Worm (Caenorhabditis elegans) whole organism, L1 larva: ENCODE measurements around the gene Y49F6B.14.

Source experiments
- C04F5.9 ChIP-seq: sonication (generic microtip); optimal IDR thresholded peaks from 2 replicates; lab custom pipeline; 2016; ENCODE audit warnings: missing genetic modification characterization, missing compliant biosample characterization
- C16A3.4 ChIP-seq: fragments of 150-350 bp; optimal IDR thresholded peaks from 2 replicates; lab custom pipeline; 2014; ENCODE audit warnings: missing biosample characterization, missing genetic modification characterization
- F16B12.6 ChIP-seq: fragments of 150-350 bp; optimal IDR thresholded peaks from 2 replicates; lab custom pipeline; 2014; ENCODE audit warnings: missing biosample characterization, missing genetic modification characterization
- Y116A8C.19 ChIP-seq: sonication (generic microtip); optimal IDR thresholded peaks from 2 replicates; lab custom pipeline; 2016; ENCODE audit warnings: missing compliant biosample characterization, missing genetic modification characterization, borderline replicate concordance
- aly-2 ChIP-seq: fragments of 150-350 bp; optimal IDR thresholded peaks from 2 replicates; lab custom pipeline; 2014; ENCODE audit warnings: missing biosample characterization, missing genetic modification characterization
- blmp-1 ChIP-seq: fragments of 150-350 bp; optimal IDR thresholded peaks from 2 replicates; lab custom pipeline; 2014; ENCODE audit warnings: missing biosample characterization, missing genetic modification characterization
- ceh-63 ChIP-seq: fragments of 200-800 bp; sonication (Bioruptor generic); optimal IDR thresholded peaks from 2 replicates; lab custom pipeline; 2018; ENCODE audit warnings: mild to moderate bottlenecking, missing genetic modification characterization, missing compliant biosample characterization
- ceh-8 ChIP-seq: fragments of 200-800 bp; sonication (Bioruptor generic); optimal IDR thresholded peaks from 2 replicates; lab custom pipeline; 2018; ENCODE audit warnings: mild to moderate bottlenecking, missing genetic modification characterization, moderate library complexity, missing compliant biosample characterization
- ceh-82 ChIP-seq, 3 experiments: fragments of 150-350 bp in 1 of 3; sonication (generic microtip) in 2 of 3; optimal IDR thresholded peaks; 2 replicates each; lab custom pipeline; 2014 to 2017; ENCODE audit warnings: missing biosample characterization in 3 of 3, missing genetic modification characterization in 3 of 3
- ceh-90 ChIP-seq: sonication (generic microtip); optimal IDR thresholded peaks from 2 replicates; lab custom pipeline; 2016; ENCODE audit warnings: missing genetic modification characterization, missing compliant biosample characterization
- ces-1 ChIP-seq: fragments of 150-350 bp; optimal IDR thresholded peaks from 2 replicates; lab custom pipeline; 2014; ENCODE audit warnings: missing biosample characterization, missing genetic modification reagents, missing genetic modification characterization
- efl-3 ChIP-seq: fragments of 200-800 bp; sonication (Bioruptor generic); optimal IDR thresholded peaks from 2 replicates; lab custom pipeline; 2018; ENCODE audit warnings: mild to moderate bottlenecking, missing genetic modification characterization, missing compliant biosample characterization
- egl-13 ChIP-seq: sonication (generic microtip); optimal IDR thresholded peaks from 2 replicates; lab custom pipeline; 2016; ENCODE audit warnings: missing genotype, missing genetic modification reagents, missing genetic modification characterization, missing compliant biosample characterization
- egl-27 ChIP-seq, 2 experiments: fragments of 150-350 bp in 1 of 2; sonication (generic microtip); optimal IDR thresholded peaks; 3 replicates each; lab custom pipeline; 2017 to 2018; ENCODE audit warnings: missing biosample characterization in 2 of 2, missing genetic modification characterization in 2 of 2, missing genetic modification reagents in 2 of 2
- elt-2 ChIP-seq: sonication (generic microtip); optimal IDR thresholded peaks from 2 replicates; lab custom pipeline; 2016; ENCODE audit warnings: missing genetic modification characterization, mild to moderate bottlenecking, inconsistent platforms, missing compliant biosample characterization, missing genetic modification reagents
- fkh-10 ChIP-seq: sonication (generic microtip); optimal IDR thresholded peaks from 2 replicates; lab custom pipeline; 2017; ENCODE audit warnings: missing biosample characterization, missing genetic modification reagents, missing genetic modification characterization
- fkh-4 ChIP-seq: sonication (generic microtip); optimal IDR thresholded peaks from 2 replicates; lab custom pipeline; 2016; ENCODE audit warnings: missing compliant biosample characterization, missing genetic modification characterization, borderline replicate concordance
- fkh-8 ChIP-seq: sonication (generic microtip); optimal IDR thresholded peaks from 2 replicates; lab custom pipeline; 2016; ENCODE audit warnings: mild to moderate bottlenecking, missing genetic modification characterization, missing compliant biosample characterization
- fos-1 ChIP-seq: fragments of 150-350 bp; optimal IDR thresholded peaks from 2 replicates; lab custom pipeline; 2014; ENCODE audit warnings: missing biosample characterization, missing genetic modification characterization
- grh-1 ChIP-seq: fragments of 200-800 bp; sonication (Bioruptor generic); IDR thresholded peaks from 2 replicates; pipeline ENCODE4 v1.3.6; 2022; ENCODE audit warnings: missing genetic modification reagents, missing genetic modification characterization, missing compliant biosample characterization
- hlh-4 ChIP-seq: sonication (generic microtip); optimal IDR thresholded peaks from 2 replicates; lab custom pipeline; 2016; ENCODE audit warnings: mild to moderate bottlenecking, missing genetic modification characterization, missing compliant biosample characterization
- hpl-2 ChIP-seq: fragments of 150-350 bp; optimal IDR thresholded peaks from 2 replicates; lab custom pipeline; 2014; ENCODE audit warnings: missing biosample characterization, missing genetic modification reagents, missing genetic modification characterization
- irx-1 ChIP-seq: sonication (generic microtip); optimal IDR thresholded peaks from 2 replicates; lab custom pipeline; 2016; ENCODE audit warnings: missing genetic modification characterization, missing compliant biosample characterization
- jun-1 ChIP-seq: fragments of 150-350 bp; optimal IDR thresholded peaks from 2 replicates; lab custom pipeline; 2014; ENCODE audit warnings: missing biosample characterization, missing genetic modification reagents, missing genetic modification characterization
- lin-13 ChIP-seq: fragments of 150-350 bp; optimal IDR thresholded peaks from 2 replicates; lab custom pipeline; 2014; ENCODE audit warnings: missing biosample characterization, missing genetic modification reagents, missing genetic modification characterization
- lin-15B ChIP-seq: fragments of 150-350 bp; sonication (generic microtip); optimal IDR thresholded peaks from 3 replicates; lab custom pipeline; 2014; ENCODE audit warnings: missing biosample characterization, missing genetic modification characterization
- lin-35 ChIP-seq, 2 experiments: fragments of 150-350 bp; optimal IDR thresholded peaks; 2 replicates each; lab custom pipeline; 2014; ENCODE audit warnings: missing biosample characterization in 2 of 2, missing genetic modification characterization in 2 of 2, missing genetic modification reagents in 2 of 2
- lin-39 ChIP-seq: fragments of 150-350 bp; optimal IDR thresholded peaks from 2 replicates; lab custom pipeline; 2014; ENCODE audit warnings: missing biosample characterization, missing genetic modification reagents, missing genetic modification characterization
- lsy-2 ChIP-seq, 2 experiments: fragments of 150-350 bp; optimal IDR thresholded peaks; 2 replicates each; lab custom pipeline; 2014; ENCODE audit warnings: missing biosample characterization in 2 of 2, missing genetic modification characterization in 2 of 2
- mdl-1 ChIP-seq, 2 experiments: fragments of 150-350 bp; optimal IDR thresholded peaks; 2 replicates each; lab custom pipeline; 2014 to 2017; ENCODE audit warnings: missing biosample characterization in 2 of 2, missing genetic modification characterization in 2 of 2, inconsistent platforms in 1 of 2
- mef-2 ChIP-seq: fragments of 150-350 bp; optimal IDR thresholded peaks from 2 replicates; lab custom pipeline; 2014; ENCODE audit warnings: missing biosample characterization, missing genetic modification characterization
- nhr-11 ChIP-seq: fragments of 150-350 bp; optimal IDR thresholded peaks from 2 replicates; lab custom pipeline; 2014; ENCODE audit warnings: missing biosample characterization, missing genetic modification characterization
- nhr-12 ChIP-seq: sonication (generic microtip); optimal IDR thresholded peaks from 2 replicates; lab custom pipeline; 2017; ENCODE audit warnings: missing biosample characterization, missing genetic modification characterization
- nhr-19 ChIP-seq: fragments of 200-800 bp; sonication (Bioruptor generic); conservative IDR thresholded peaks from 2 replicates; pipeline ENCODE4 v1.3.6; 2022; ENCODE audit warnings: missing genetic modification characterization, missing compliant biosample characterization
- nhr-20 ChIP-seq: sonication (generic microtip); optimal IDR thresholded peaks from 2 replicates; lab custom pipeline; 2016; ENCODE audit warnings: mild to moderate bottlenecking, missing genetic modification characterization, missing compliant biosample characterization
- nhr-237 ChIP-seq: fragments of 150-350 bp; optimal IDR thresholded peaks from 2 replicates; lab custom pipeline; 2014; ENCODE audit warnings: missing biosample characterization, missing genetic modification characterization
- nhr-28 ChIP-seq: fragments of 150-350 bp; optimal IDR thresholded peaks from 2 replicates; lab custom pipeline; 2014; ENCODE audit warnings: missing biosample characterization, missing genetic modification characterization
- nhr-47 ChIP-seq: sonication (generic microtip); optimal IDR thresholded peaks from 2 replicates; lab custom pipeline; 2016; ENCODE audit warnings: mild to moderate bottlenecking, missing genetic modification characterization, moderate library complexity, missing compliant biosample characterization
- nhr-71 ChIP-seq: sonication (generic microtip); optimal IDR thresholded peaks from 2 replicates; lab custom pipeline; 2016; ENCODE audit warnings: mild to moderate bottlenecking, missing genetic modification characterization, moderate library complexity, missing compliant biosample characterization
- nhr-84 ChIP-seq: sonication (generic microtip); optimal IDR thresholded peaks from 2 replicates; lab custom pipeline; 2017; ENCODE audit warnings: missing biosample characterization, missing genetic modification characterization
- nhr-90 ChIP-seq: sonication (generic microtip); optimal IDR thresholded peaks from 2 replicates; lab custom pipeline; 2016; ENCODE audit warnings: mild to moderate bottlenecking, missing genetic modification characterization, missing compliant biosample characterization; ENCODE audit not compliant: poor library complexity
- pqm-1 ChIP-seq: sonication (generic microtip); optimal IDR thresholded peaks from 3 replicates; lab custom pipeline; 2017; ENCODE audit warnings: missing biosample characterization, missing genetic modification characterization
- rnt-1 ChIP-seq: sonication (generic microtip); optimal IDR thresholded peaks from 2 replicates; lab custom pipeline; 2016; ENCODE audit warnings: mild to moderate bottlenecking, missing genetic modification characterization, moderate library complexity, missing compliant biosample characterization
- sptf-1 ChIP-seq: fragments of 150-350 bp; optimal IDR thresholded peaks from 2 replicates; lab custom pipeline; 2014; ENCODE audit warnings: missing biosample characterization, missing genetic modification characterization
- tbx-2 ChIP-seq: sonication (generic microtip); optimal IDR thresholded peaks from 2 replicates; lab custom pipeline; 2016; ENCODE audit warnings: missing genetic modification characterization, missing compliant biosample characterization
- tlp-1 ChIP-seq: fragments of 150-350 bp; optimal IDR thresholded peaks from 2 replicates; lab custom pipeline; 2014; ENCODE audit warnings: missing biosample characterization, missing genetic modification characterization
- unc-130 ChIP-seq: fragments of 150-350 bp; optimal IDR thresholded peaks from 2 replicates; lab custom pipeline; 2017; ENCODE audit warnings: missing biosample characterization, missing genetic modification characterization, inconsistent platforms
- unc-62 ChIP-seq: fragments of 150-350 bp; optimal IDR thresholded peaks from 2 replicates; lab custom pipeline; 2014; ENCODE audit warnings: missing biosample characterization, missing genetic modification reagents, missing genetic modification characterization
- unc-86 ChIP-seq: sonication (generic microtip); optimal IDR thresholded peaks from 2 replicates; lab custom pipeline; 2016; ENCODE audit warnings: missing genetic modification characterization, missing compliant biosample characterization
- unc-98 ChIP-seq: fragments of 200-800 bp; sonication (Bioruptor generic); IDR thresholded peaks from 2 replicates; pipeline ENCODE4 v1.3.6; 2022; ENCODE audit warnings: missing genetic modification characterization, missing compliant biosample characterization
- xbp-1 ChIP-seq: sonication (generic microtip); optimal IDR thresholded peaks from 2 replicates; lab custom pipeline; 2016; ENCODE audit warnings: missing genetic modification characterization, missing compliant biosample characterization
- zag-1 ChIP-seq: fragments of 150-350 bp; optimal IDR thresholded peaks from 2 replicates; lab custom pipeline; 2014; ENCODE audit warnings: missing biosample characterization, missing genetic modification characterization
- ztf-4 ChIP-seq: fragments of 150-350 bp; optimal IDR thresholded peaks from 2 replicates; lab custom pipeline; 2014; ENCODE audit warnings: missing biosample characterization, missing genetic modification characterization

Gene Y49F6B.14

ce11 chrII:3518961-3519544 lies 3.8 kb upstream of the Y49F6B.14 start, which contains the start of gene clec-126 (continued):
- peak; percentile 29 for TF ChIP-seq C04F5.9 (tag; lab: Kevin White, UChicago)
- peak; percentile 66 for TF ChIP-seq rnt-1
- peak in 1 of 2 experiments; percentile 50 for TF ChIP-seq mdl-1 (tag; optimal IDR thresholded peaks at IDR 0.05; lab: Kevin White, UChicago)
- TF ChIP-seq nhr-90 (tag; lab: Kevin White, UChicago), result peak; percentile 90
- no peak for TF ChIP-seq fkh-4
- TF ChIP-seq ceh-63 (GFP tag; lab: Kevin White, UChicago), result no peak
- no peak for TF ChIP-seq ces-1 (GFP tag; lab: Kevin White, UChicago)
- peak; percentile 30 to 76 for TF ChIP-seq lin-35 (GFP tag; optimal IDR thresholded peaks at IDR 0.05; lab: Kevin White, UChicago)
- TF ChIP-seq unc-98 (GFP tag; lab: Robert Waterston, UW), result no peak
- peak; percentile 45 for TF ChIP-seq egl-13 (tag; lab: Kevin White, UChicago)
- peak; percentile 4 for TF ChIP-seq ceh-8 (GFP tag; lab: Kevin White, UChicago)
- peak in 2 of 3 experiments; percentile 13 to 37 for TF ChIP-seq ceh-82 (tag; optimal IDR thresholded peaks at IDR 0.05; lab: Kevin White, UChicago)
- peak; percentile 83 for TF ChIP-seq nhr-47 (tag; lab: Kevin White, UChicago)
- peak; percentile 24 for TF ChIP-seq lin-15B (tag; lab: Kevin White, UChicago)
- no peak for TF ChIP-seq nhr-28
- TF ChIP-seq nhr-237 (tag; lab: Kevin White, UChicago), result no peak
- TF ChIP-seq hlh-4 (tag; lab: Kevin White, UChicago), result no peak
- TF ChIP-seq irx-1 (tag; lab: Kevin White, UChicago), result peak; percentile 43
- TF ChIP-seq nhr-71 (tag; lab: Kevin White, UChicago), result peak; percentile 81
- TF ChIP-seq tbx-2 (tag; lab: Kevin White, UChicago), result peak; percentile 65
- peak; percentile 28 for TF ChIP-seq F16B12.6 (tag; lab: Kevin White, UChicago)
- peak; percentile 15 for TF ChIP-seq mef-2 (tag; lab: Kevin White, UChicago)
- no peak for TF ChIP-seq zag-1
- no peak for TF ChIP-seq tlp-1 (tag; lab: Kevin White, UChicago)
- TF ChIP-seq xbp-1, result peak; percentile 74
- TF ChIP-seq grh-1, result peak; percentile 7; the same call in 1 of the 2 replicates
- TF ChIP-seq efl-3 (GFP tag; lab: Kevin White, UChicago), result no peak
- peak; percentile 44 for TF ChIP-seq fkh-8 (tag; lab: Kevin White, UChicago)
- TF ChIP-seq hpl-2 (GFP tag; lab: Kevin White, UChicago), result no peak
- no peak for TF ChIP-seq unc-62
- peak; percentile 75 for TF ChIP-seq nhr-20 (tag; lab: Kevin White, UChicago)
- TF ChIP-seq sptf-1 (tag; lab: Kevin White, UChicago), result no peak
- peak; percentile 10 for TF ChIP-seq fkh-10 (GFP tag; lab: Kevin White, UChicago)
- TF ChIP-seq ztf-4 (tag; lab: Kevin White, UChicago), result peak; percentile 64
- TF ChIP-seq nhr-11, result no peak
- peak in 1 of 2 experiments; percentile 35 for TF ChIP-seq egl-27 (tag; optimal IDR thresholded peaks at IDR 0.05; lab: Kevin White, UChicago)
- peak; percentile 79 for TF ChIP-seq lin-13 (GFP tag; lab: Kevin White, UChicago)
- no peak for TF ChIP-seq lin-39 (tag; lab: Kevin White, UChicago)
- peak; percentile 68 to 81 for TF ChIP-seq lsy-2 (tag; optimal IDR thresholded peaks at IDR 0.05; lab: Kevin White, UChicago)
- TF ChIP-seq nhr-12 (tag; lab: Kevin White, UChicago), result no peak
- TF ChIP-seq ceh-90 (tag; lab: Kevin White, UChicago), result no peak
- no peak for TF ChIP-seq Y116A8C.19
- TF ChIP-seq fos-1 (tag; lab: Kevin White, UChicago), result peak; percentile 53
- TF ChIP-seq nhr-84 (tag; lab: Kevin White, UChicago), result no peak
- peak; percentile 65 for TF ChIP-seq elt-2 (tag; lab: Kevin White, UChicago)
- peak; percentile 40 for TF ChIP-seq blmp-1
- TF ChIP-seq nhr-19 (GFP tag; lab: Robert Waterston, UW), result peak; percentile 65
- no peak for TF ChIP-seq unc-130 (tag; lab: Kevin White, UChicago)
- peak; percentile 57 for TF ChIP-seq C16A3.4 (tag; lab: Kevin White, UChicago)
- peak; percentile 48 for TF ChIP-seq unc-86
- no peak for TF ChIP-seq pqm-1
- TF ChIP-seq aly-2 (tag; lab: Kevin White, UChicago), result no peak
- no peak for TF ChIP-seq jun-1 (tag; lab: Kevin White, UChicago)
